Fruit fly (Drosophila melanogaster): Measurements from ENCODE around the gene CG1316.

Gene CG1316

DNA sequence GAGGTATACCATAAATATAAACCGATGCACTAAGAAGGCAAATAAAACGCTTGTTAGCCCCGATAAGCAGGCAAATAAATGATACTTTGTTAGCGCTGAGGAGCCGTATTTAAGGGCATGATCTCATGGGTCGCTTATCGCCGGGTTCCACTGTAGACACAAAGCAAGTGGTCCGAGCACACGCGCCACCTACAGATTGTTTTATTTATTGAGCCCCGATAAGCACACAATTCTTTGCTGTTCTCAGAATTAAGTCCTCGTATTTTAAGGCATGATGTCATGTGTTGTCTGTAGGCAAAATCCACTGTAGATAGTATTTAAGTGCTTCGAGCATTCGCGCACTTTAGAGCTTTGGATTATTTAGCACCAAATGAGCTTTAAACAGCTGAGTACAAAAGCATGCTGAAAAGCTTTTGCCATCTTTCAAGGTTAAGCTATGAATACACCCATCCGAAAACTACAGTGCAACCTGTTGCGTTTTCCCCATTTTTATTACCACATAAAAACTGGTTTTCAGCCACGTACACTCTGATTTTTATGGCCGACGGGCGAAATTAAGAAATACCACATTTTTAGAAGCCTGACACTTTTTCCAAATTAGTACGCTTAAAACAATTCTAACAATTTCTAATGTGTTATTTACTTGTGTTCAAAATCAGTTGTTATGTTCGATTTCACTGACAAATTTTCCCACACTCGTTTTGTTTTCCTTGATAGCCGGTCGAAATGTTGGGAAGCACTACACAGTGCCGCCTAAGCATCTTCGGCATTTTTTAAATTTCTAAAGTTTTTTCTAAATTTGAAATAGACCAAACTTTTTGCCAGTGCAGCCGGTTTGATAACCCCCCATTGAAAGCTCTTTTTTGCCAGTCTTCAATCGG is 44.0 kb upstream of the CG1316 start, which contains the start of gene Sqor (continued):
- TF ChIP-seq MESR4 (GFP tag; optimal IDR thresholded peaks at IDR 0.05): no peak
- TF ChIP-seq PHDP (tag; optimal IDR thresholded peaks at IDR 0.05): peak; percentile 89
- peak; percentile 54 for TF ChIP-seq kay (GFP tag; optimal IDR thresholded peaks at IDR 0.05)
- no peak for TF ChIP-seq br (optimal IDR thresholded peaks at IDR 0.05)

DNA sequence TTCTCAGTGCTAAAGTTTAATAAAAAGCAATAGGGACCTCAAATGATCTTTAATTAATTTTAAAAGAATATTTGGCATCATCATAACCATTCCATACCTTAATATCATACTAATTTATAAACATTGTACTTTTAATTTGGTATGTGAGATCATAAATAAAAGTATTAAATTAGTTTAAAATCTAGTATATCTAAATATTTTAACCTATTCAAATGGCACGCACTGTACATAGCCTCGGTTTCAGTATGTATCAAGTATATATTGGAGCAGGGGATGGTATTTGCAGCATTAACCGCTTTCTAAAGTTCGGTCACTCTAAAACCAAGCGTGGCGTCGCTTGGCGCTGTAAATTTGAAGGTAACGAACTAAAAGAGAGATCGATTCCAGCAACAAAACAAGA is 41.2 kb upstream of the CG1316 start, which contains the start of gene pav:
Gene pav (plus strand): TSS at position 307 of the 400 bp plus-strand sequence.
- TF ChIP-seq CG4328 (GFP tag; optimal IDR thresholded peaks at IDR 0.05) (no peak), dpn (GFP tag; optimal IDR thresholded peaks at IDR 0.05) (peak in 1 of 2 experiments; percentile 55), CG14050 (GFP tag; IDR thresholded peaks at IDR 0.05) (no peak), so (GFP tag; IDR thresholded peaks at IDR 0.05) (peak; percentile 47; the same call in 1 of the 3 replicates), Ets97D (GFP tag; optimal IDR thresholded peaks at IDR 0.05) (peak; percentile 42), eyg (GFP tag; optimal IDR thresholded peaks at IDR 0.05) (no peak), E2f1 (GFP tag; IDR thresholded peaks at IDR 0.05) (peak; percentile 37; the same call in 1 of the 2 replicates), B-H2 (GFP tag; optimal IDR thresholded peaks at IDR 0.05) (no peak), CG6175 (GFP tag; IDR thresholded peaks at IDR 0.05) (no peak), CG12104 (GFP tag; optimal IDR thresholded peaks at IDR 0.05) (peak; percentile 18), stwl (tag; optimal IDR thresholded peaks at IDR 0.05) (peak; percentile 39), Ada2b (GFP tag; IDR thresholded peaks at IDR 0.05) (peak; percentile 56), abd-A (tag; optimal IDR thresholded peaks at IDR 0.05) (no peak), CG14860 (GFP tag; IDR thresholded peaks at IDR 0.05; ENCODE audit: partially characterized antibody) (no peak), CG2116 (GFP tag; optimal IDR thresholded peaks at IDR 0.05) (peak; percentile 4), CG33557 (GFP tag; optimal IDR thresholded peaks at IDR 0.05) (no peak), CG9932 (GFP tag; IDR thresholded peaks at IDR 0.05) (peak; percentile 53), CG8290 (GFP tag; optimal IDR thresholded peaks at IDR 0.05) (no peak), CG8290 (tag; optimal IDR thresholded peaks at IDR 0.05) (no peak), CG7786 (GFP tag; optimal IDR thresholded peaks at IDR 0.05) (no peak), hth (optimal IDR thresholded peaks at IDR 0.05) (no peak), CG2129 (GFP tag; IDR thresholded peaks at IDR 0.05; ENCODE audit: partially characterized antibody) (no peak), tna (GFP tag; IDR thresholded peaks at IDR 0.05; ENCODE audit: partially characterized antibody) (no peak), caup (GFP tag; optimal IDR thresholded peaks at IDR 0.05; ENCODE audit: severe bottlenecking) (no peak), ranshi (GFP tag; IDR thresholded peaks at IDR 0.05) (peak; percentile 11; the same call in 1 of the 2 replicates), CG1602 (GFP tag; optimal IDR thresholded peaks at IDR 0.05) (no peak), CG31441 (GFP tag; IDR thresholded peaks at IDR 0.05) (no peak; the same call in 1 of the 2 replicates), CG10979 (tag; optimal IDR thresholded peaks at IDR 0.05) (peak; percentile 41), Oaz (GFP tag; IDR thresholded peaks at IDR 0.05) (no peak), Myb (GFP tag; optimal IDR thresholded peaks at IDR 0.05) (peak; percentile 39), D19B (GFP tag; optimal IDR thresholded peaks at IDR 0.05) (peak; percentile 86), mam (GFP tag; optimal IDR thresholded peaks at IDR 0.05) (no peak), oc (tag; optimal IDR thresholded peaks at IDR 0.05) (no peak), stc (GFP tag; IDR thresholded peaks at IDR 0.05) (peak; percentile 72), CG18476 (GFP tag; optimal IDR thresholded peaks at IDR 0.05) (peak; percentile 16), HLH4C (GFP tag; IDR thresholded peaks at IDR 0.05; ENCODE audit: partially characterized antibody) (no peak), BtbVII (GFP tag; optimal IDR thresholded peaks at IDR 0.05) (no peak), da (GFP tag; optimal IDR thresholded peaks at IDR 0.05) (no peak), sisA (GFP tag; IDR thresholded peaks at IDR 0.05) (0 out of 2 replicates have a peak, but pooled peaks have one; percentile 33), Hr78 (GFP tag; optimal IDR thresholded peaks at IDR 0.05) (no peak), CG17829 (tag; optimal IDR thresholded peaks at IDR 0.05) (peak; percentile 62), Fer1 (GFP tag; optimal IDR thresholded peaks at IDR 0.05) (no peak), CG17186 (GFP tag; optimal IDR thresholded peaks at IDR 0.05) (no peak), CTCF (GFP tag; optimal IDR thresholded peaks at IDR 0.05) (no peak), psq (GFP tag; optimal IDR thresholded peaks at IDR 0.05) (no peak)
